Fruit fly (Drosophila melanogaster): ENCODE measurements around the gene fws.

dm6 chr2L:17500946-17501451 lies 20.2 kb upstream of the fws start, which contains the start of the genes mEFTs and Dhc36C:
- TF ChIP-seq tx (GFP tag; optimal IDR thresholded peaks at IDR 0.05) (no peak), CG7271 (tag; optimal IDR thresholded peaks at IDR 0.05) (no peak)

Measured in whole organism, embryonic.